Fruit fly (Drosophila melanogaster): Measurements from ENCODE around the gene Ald1.

- TF ChIP-seq CTCF (optimal IDR thresholded peaks at IDR 0.05): no peak
- TF ChIP-seq CG8478 (optimal IDR thresholded peaks at IDR 0.05): no peak
Measured at dm6 chr3R:26262478-26262877, 1.1 kb upstream of the Ald1 start, which contains the start of gene CG6154.

Data from S2 (cell line).